Worm (Caenorhabditis elegans): ENCODE results near the gene C17C3.5.

DNA sequence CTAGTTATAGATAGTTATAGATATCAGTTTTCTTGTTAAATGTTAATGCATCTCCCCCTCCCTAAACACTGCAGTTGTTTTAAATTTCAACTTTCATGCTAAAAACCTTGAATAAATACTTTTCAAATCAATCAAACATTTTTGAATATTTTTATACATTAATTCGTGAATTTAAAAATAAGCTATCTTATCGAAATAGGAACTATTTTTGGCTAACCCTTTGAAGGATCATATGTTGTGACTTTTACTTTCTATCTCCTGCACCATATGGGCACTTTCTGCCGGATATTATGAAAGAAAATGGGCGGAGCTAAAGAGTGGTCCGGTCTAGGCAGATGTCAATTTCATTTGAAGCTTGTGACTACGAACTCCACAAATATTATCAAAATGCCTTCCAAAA lies 29.0 kb upstream of the C17C3.5 start, which contains the start of gene ZK177.11:
- TF ChIP-seq cebp-1 (GFP tag; IDR thresholded peaks at IDR 0.05) (no peak), cebp-1 (tag; optimal IDR thresholded peaks at IDR 0.05) (no peak), ztf-6 (GFP tag; IDR thresholded peaks at IDR 0.05) (no peak), bed-2 (GFP tag; IDR thresholded peaks at IDR 0.05) (no peak), egrh-3 (GFP tag; IDR thresholded peaks at IDR 0.05) (no peak), unc-62 (GFP tag; optimal IDR thresholded peaks at IDR 0.05) (no peak), ztf-18 (tag; optimal IDR thresholded peaks at IDR 0.05) (no peak), ceh-27 (GFP tag; optimal IDR thresholded peaks at IDR 0.05) (no peak), lin-35 (GFP tag; optimal IDR thresholded peaks at IDR 0.05) (no peak), F22D6.2 (tag; optimal IDR thresholded peaks at IDR 0.05) (no peak), ama-1 (optimal IDR thresholded peaks at IDR 0.05) (no peak), ama-1 (GFP tag; optimal IDR thresholded peaks at IDR 0.05) (no peak)

Data from whole organism, young adult.